Worm (Caenorhabditis elegans) whole organism, young adult: ENCODE results near the gene K03B4.8.

ENCODE experiments used
- B0336.3 ChIP-seq: fragments of 200-800 bp; sonication (Bioruptor generic); IDR thresholded peaks from 2 replicates; pipeline ENCODE4 v1.3.6; 2022; ENCODE audit warnings: missing genetic modification characterization, missing compliant biosample characterization
- C06A6.2 ChIP-seq: fragments of 200-800 bp; sonication (Bioruptor generic); conservative IDR thresholded peaks from 2 replicates; pipeline ENCODE4 v1.3.6; 2022; ENCODE audit warnings: missing genetic modification characterization, missing compliant biosample characterization
- C17E4.6 ChIP-seq: fragments of 200-800 bp; sonication (Bioruptor generic); IDR thresholded peaks from 2 replicates; pipeline ENCODE4 v1.3.6; 2022; ENCODE audit warnings: missing genetic modification reagents, missing genetic modification characterization, missing compliant biosample characterization
- F22D6.2 ChIP-seq: sonication (generic microtip); optimal IDR thresholded peaks from 2 replicates; lab custom pipeline; 2016; ENCODE audit warnings: mild to moderate bottlenecking, missing genetic modification characterization, missing compliant biosample characterization
- F39B2.1 ChIP-seq: fragments of 200-800 bp; sonication (Bioruptor generic); IDR thresholded peaks from 2 replicates; pipeline ENCODE4 v1.3.6; 2022; ENCODE audit warnings: missing genetic modification reagents, missing genetic modification characterization, missing compliant biosample characterization
- F55B11.4 ChIP-seq: sonication (generic microtip); optimal IDR thresholded peaks from 2 replicates; lab custom pipeline; 2016; ENCODE audit warnings: missing compliant biosample characterization, missing genetic modification characterization, borderline replicate concordance; ENCODE audit not compliant: insufficient read depth
- K11D2.4 ChIP-seq: fragments of 200-800 bp; sonication (Bioruptor generic); IDR thresholded peaks from 2 replicates; pipeline ENCODE4 v1.3.6; 2022; ENCODE audit warnings: missing genetic modification reagents, missing genetic modification characterization, missing compliant biosample characterization
- T07F8.4 ChIP-seq: sonication (generic microtip); optimal IDR thresholded peaks from 2 replicates; lab custom pipeline; 2016; ENCODE audit warnings: mild to moderate bottlenecking, missing genetic modification characterization, moderate library complexity, missing compliant biosample characterization
- aptf-3 ChIP-seq: fragments of 200-800 bp; sonication (Bioruptor generic); IDR thresholded peaks from 2 replicates; pipeline ENCODE4 v1.3.6; 2022; ENCODE audit warnings: missing genetic modification characterization, missing compliant biosample characterization
- cebp-2 ChIP-seq: fragments of 200-800 bp; sonication (Bioruptor generic); IDR thresholded peaks from 2 replicates; pipeline ENCODE4 v1.3.6; 2022; ENCODE audit warnings: missing genetic modification characterization, missing compliant biosample characterization
- ceh-100 ChIP-seq: fragments of 200-800 bp; sonication (Bioruptor generic); IDR thresholded peaks from 2 replicates; pipeline ENCODE4 v1.3.6; 2022; ENCODE audit warnings: missing genetic modification reagents, missing genetic modification characterization, missing compliant biosample characterization
- ceh-27 ChIP-seq: fragments of 200-800 bp; sonication (Bioruptor generic); optimal IDR thresholded peaks from 2 replicates; lab custom pipeline; 2018; ENCODE audit warnings: mild to moderate bottlenecking, missing genetic modification characterization, moderate library complexity, missing compliant biosample characterization
- ceh-79 ChIP-seq: sonication (generic microtip); optimal IDR thresholded peaks from 2 replicates; lab custom pipeline; 2017; ENCODE audit warnings: mild to moderate bottlenecking, missing genetic modification characterization, missing compliant biosample characterization
- dpl-1 ChIP-seq: fragments of 150-350 bp; optimal IDR thresholded peaks from 2 replicates; lab custom pipeline; 2014; ENCODE audit warnings: missing biosample characterization, missing genetic modification reagents, missing genetic modification characterization
- efl-1 ChIP-seq: fragments of 150-350 bp; optimal IDR thresholded peaks from 2 replicates; lab custom pipeline; 2014; ENCODE audit warnings: missing biosample characterization, missing genetic modification reagents, missing genetic modification characterization
- egrh-3 ChIP-seq: fragments of 200-800 bp; sonication (Bioruptor generic); IDR thresholded peaks from 2 replicates; pipeline ENCODE4 v1.3.6; 2022; ENCODE audit warnings: missing genetic modification reagents, missing genetic modification characterization, missing compliant biosample characterization
- fkh-3 ChIP-seq: sonication (generic microtip); optimal IDR thresholded peaks from 2 replicates; lab custom pipeline; 2016; ENCODE audit warnings: mild to moderate bottlenecking, missing genetic modification characterization, missing compliant biosample characterization
- gei-17 ChIP-seq: fragments of 200-800 bp; sonication (Bioruptor generic); optimal IDR thresholded peaks from 2 replicates; lab custom pipeline; 2018; ENCODE audit warnings: mild to moderate bottlenecking, missing genetic modification characterization, missing compliant biosample characterization
- hlh-26 ChIP-seq: fragments of 200-800 bp; sonication (Bioruptor generic); conservative IDR thresholded peaks from 2 replicates; pipeline ENCODE4 v1.3.6; 2022; ENCODE audit warnings: missing genetic modification reagents, missing genetic modification characterization, missing compliant biosample characterization
- lag-1 ChIP-seq: fragments of 200-800 bp; sonication (Bioruptor generic); IDR thresholded peaks from 2 replicates; pipeline ENCODE4 v1.3.6; 2022; ENCODE audit warnings: missing genetic modification reagents, missing genetic modification characterization, missing compliant biosample characterization
- let-526 ChIP-seq: fragments of 200-800 bp; sonication (Bioruptor generic); IDR thresholded peaks from 2 replicates; pipeline ENCODE4 v1.3.6; 2022; ENCODE audit warnings: missing genetic modification reagents, missing genetic modification characterization, missing compliant biosample characterization
- lin-54 ChIP-seq: fragments of 200-800 bp; sonication (Bioruptor generic); optimal IDR thresholded peaks from 2 replicates; lab custom pipeline; 2018; ENCODE audit warnings: mild to moderate bottlenecking, missing genetic modification characterization, missing compliant biosample characterization
- lir-1 ChIP-seq: fragments of 200-800 bp; sonication (Bioruptor generic); conservative IDR thresholded peaks from 2 replicates; pipeline ENCODE4 v1.3.6; 2022; ENCODE audit warnings: missing genetic modification reagents, missing genetic modification characterization, missing compliant biosample characterization
- lsy-27 ChIP-seq: sonication (generic microtip); optimal IDR thresholded peaks from 2 replicates; lab custom pipeline; 2017; ENCODE audit warnings: missing genetic modification characterization, mild to moderate bottlenecking, missing compliant biosample characterization, antibody characterized with exemption, missing genotype, borderline replicate concordance; ENCODE audit not compliant: insufficient read depth
- nhr-90 ChIP-seq: sonication (generic microtip); optimal IDR thresholded peaks from 2 replicates; lab custom pipeline; 2016; ENCODE audit warnings: missing genotype, mild to moderate bottlenecking, missing genetic modification characterization, missing compliant biosample characterization
- pha-4 ChIP-seq: fragments of 150-350 bp; sonication (generic microtip); optimal IDR thresholded peaks from 2 replicates; lab custom pipeline; 2014; ENCODE audit warnings: missing biosample characterization, missing genetic modification reagents, missing genetic modification characterization
- rcor-1 ChIP-seq: fragments of 200-800 bp; sonication (Bioruptor generic); IDR thresholded peaks from 2 replicates; pipeline ENCODE4 v1.3.6; 2022; ENCODE audit warnings: missing genetic modification reagents, missing genetic modification characterization, missing compliant biosample characterization
- rpc-1 ChIP-seq, 2 experiments: fragments of 150-350 bp in 1 of 2; sonication (generic microtip) in 1 of 2; optimal IDR thresholded peaks; 2 replicates each; lab custom pipeline; 2014 to 2018; ENCODE audit warnings: missing biosample characterization in 1 of 2, missing genetic modification characterization in 1 of 2, missing genetic modification reagents in 1 of 2, missing genotype in 1 of 2
- sea-2 ChIP-seq: fragments of 200-800 bp; sonication (Bioruptor generic); IDR thresholded peaks from 2 replicates; pipeline ENCODE4 v1.3.6; 2022; ENCODE audit warnings: missing genetic modification characterization, missing compliant biosample characterization
- snpc-3.4 ChIP-seq: sonication (generic microtip); optimal IDR thresholded peaks from 2 replicates; lab custom pipeline; 2017; ENCODE audit warnings: missing genetic modification characterization, mild to moderate bottlenecking, missing compliant biosample characterization, antibody characterized with exemption, moderate library complexity, missing genotype, missing genetic modification reagents
- tbx-9 ChIP-seq: sonication (generic microtip); optimal IDR thresholded peaks from 2 replicates; lab custom pipeline; 2016; ENCODE audit warnings: borderline replicate concordance, missing genetic modification characterization, inconsistent platforms, missing compliant biosample characterization
- ztf-28 ChIP-seq: fragments of 200-800 bp; sonication (Bioruptor generic); IDR thresholded peaks from 2 replicates; pipeline ENCODE4 v1.3.6; 2022; ENCODE audit warnings: missing genetic modification reagents, missing genetic modification characterization, missing compliant biosample characterization
- ztf-3 ChIP-seq: fragments of 200-800 bp; sonication (Bioruptor generic); optimal IDR thresholded peaks from 2 replicates; lab custom pipeline; 2018; ENCODE audit warnings: mild to moderate bottlenecking, missing genetic modification characterization, missing compliant biosample characterization

K03B4.8 gene

ce11 chrV:4676812-4677211 lies 2.4 kb upstream of the K03B4.8 start:
- TF ChIP-seq B0336.3 (GFP tag; lab: Robert Waterston, UW) (no peak), C06A6.2 (no peak), hlh-26 (GFP tag; lab: Robert Waterston, UW) (no peak), lag-1 (GFP tag; lab: Robert Waterston, UW) (no peak), T07F8.4 (tag; lab: Kevin White, UChicago) (no peak)

ce11 chrV:4676092-4676491 lies 1.7 kb upstream of the K03B4.8 start, which contains the start of gene K03B4.6:
K03B4.6 (minus strand) TSS chrV:4676192.
- TF ChIP-seq gei-17 (GFP tag; lab: Kevin White, UChicago) (no peak), cebp-2 (GFP tag; lab: Robert Waterston, UW) (no peak), rcor-1 (no peak), lir-1 (GFP tag; lab: Robert Waterston, UW) (no peak), F39B2.1 (GFP tag; lab: Robert Waterston, UW) (no peak), ztf-3 (GFP tag; lab: Kevin White, UChicago) (no peak), let-526 (GFP tag; lab: Robert Waterston, UW) (no peak), sea-2 (no peak), hlh-26 (GFP tag; lab: Robert Waterston, UW) (no peak), fkh-3 (no peak)
- TF ChIP-seq, all 124 proteins: peak for 0

- TF ChIP-seq rpc-1 (optimal IDR thresholded peaks at IDR 0.05; lab: Kevin White, UChicago) (no peak), rpc-1 (tag; optimal IDR thresholded peaks at IDR 0.05; lab: Kevin White, UChicago) (no peak), efl-1 (GFP tag; lab: Kevin White, UChicago) (no peak), C17E4.6 (GFP tag; lab: Robert Waterston, UW) (no peak), ceh-100 (GFP tag; lab: Robert Waterston, UW) (no peak), lsy-27 (tag; lab: Kevin White, UChicago) (no peak), tbx-9 (tag; lab: Kevin White, UChicago) (no peak), ceh-27 (no peak), snpc-3.4 (no peak), ceh-79 (tag; lab: Kevin White, UChicago) (no peak), aptf-3 (GFP tag; lab: Robert Waterston, UW) (no peak), pha-4 (tag; lab: Kevin White, UChicago) (no peak), lir-1 (GFP tag; lab: Robert Waterston, UW) (no peak)
- TF ChIP-seq, all 124 proteins: peak for 0
Observed at ce11 chrV:4672487-4672886, 1.9 kb downstream of the K03B4.8 start, which contains the start of gene K03B4.9. K03B4.9 (minus strand) TSS chrV:4672587.

- TF ChIP-seq lin-54 (no peak), dpl-1 (no peak), nhr-90 (tag; lab: Kevin White, UChicago) (no peak), F55B11.4 (tag; lab: Kevin White, UChicago) (no peak), ztf-28 (no peak)
Observed at ce11 chrV:4668636-4669035, 5.8 kb downstream of the K03B4.8 start, which contains the start of gene srx-77. srx-77 (minus strand) TSS chrV:4668736.

- TF ChIP-seq F22D6.2: no peak
- TF ChIP-seq egrh-3 (GFP tag; lab: Robert Waterston, UW): peak; percentile 29; the same call in 1 of the 2 replicates
- TF ChIP-seq K11D2.4 (GFP tag; lab: Robert Waterston, UW): 0 out of 2 replicates have a peak, but pooled peaks have one; percentile 27
Observed at ce11 chrV:4667062-4667461, 7.3 kb downstream of the K03B4.8 start.
